Worm (Caenorhabditis elegans): Measurements from ENCODE around the gene asp-2.

ce11 chrV:9246260-9246659, 43.4 kb downstream of the asp-2 start, which contains the start of gene aat-2:
- TF ChIP-seq nhr-19 (GFP tag; conservative IDR thresholded peaks at IDR 0.05), result no peak
- TF ChIP-seq egl-27 (tag; optimal IDR thresholded peaks at IDR 0.05), result no peak
- TF ChIP-seq lin-13 (GFP tag; optimal IDR thresholded peaks at IDR 0.05), result no peak
- TF ChIP-seq lin-15B (tag; optimal IDR thresholded peaks at IDR 0.05), result no peak
- TF ChIP-seq zag-1 (tag; optimal IDR thresholded peaks at IDR 0.05), result no peak
- no peak for TF ChIP-seq ztf-4 (tag; optimal IDR thresholded peaks at IDR 0.05)
- no peak for TF ChIP-seq mdl-1 (tag; optimal IDR thresholded peaks at IDR 0.05)
- TF ChIP-seq ama-1 (optimal IDR thresholded peaks at IDR 0.05), result no peak
- no peak for TF ChIP-seq grh-1 (GFP tag; IDR thresholded peaks at IDR 0.05)

Data from whole organism, L1 larva.